Fruit fly (Drosophila melanogaster) S2 (cell line): Measurements from ENCODE around the gene CG34330.

Source experiments
- CG8478 ChIP-seq: fragments of >200 bp; optimal IDR thresholded peaks from 2 replicates; lab custom pipeline; 2018
- CTCF ChIP-seq, 2 experiments: fragments of >200 bp; optimal IDR thresholded peaks; 2 replicates each; lab custom pipeline; 2018

- TF ChIP-seq CG8478 (lab: Kevin White, UChicago): no peak
- TF ChIP-seq CTCF (optimal IDR thresholded peaks at IDR 0.05; lab: Kevin White, UChicago): peak in 1 of 2 experiments; percentile 11
Measured at dm6 chrX:19050142-19050541, 18.6 kb downstream of the CG34330 start, which contains the start of gene Diedel3.
